Fruit fly (Drosophila melanogaster) whole organism, embryonic: ENCODE results near the gene CG18596.

Experiments used
- Atf6 ChIP-seq: fragments of 200-800 bp; sonication (Bioruptor generic); IDR thresholded peaks from 2 replicates; pipeline ENCODE4 v1.3.6; 2022; ENCODE audit warnings: missing biosample characterization, missing genetic modification characterization
- B-H1 ChIP-seq: fragments of 200-800 bp; sonication (Bioruptor generic); IDR thresholded peaks from 3 replicates; pipeline ENCODE4 v1.3.6; 2022; ENCODE audit warnings: missing biosample characterization, missing genetic modification characterization
- CG1024 ChIP-seq: fragments of 200-800 bp; sonication (Bioruptor generic); IDR thresholded peaks from 2 replicates; pipeline ENCODE4 v1.3.6; 2022; ENCODE audit warnings: missing biosample characterization, missing genetic modification characterization
- CG11560 ChIP-seq: fragments of 200-800 bp; sonication (Bioruptor generic); IDR thresholded peaks from 3 replicates; pipeline ENCODE4 v1.3.6; 2022; ENCODE audit warnings: missing biosample characterization, missing genetic modification characterization
- CG11695 ChIP-seq: fragments of 200-800 bp; sonication (Bioruptor generic); IDR thresholded peaks from 3 replicates; pipeline ENCODE4 v1.3.6; 2022; ENCODE audit warnings: missing biosample characterization, missing genetic modification characterization
- CG12659 ChIP-seq: fragments of 200-800 bp; sonication (Bioruptor generic); optimal IDR thresholded peaks from 3 replicates; lab custom pipeline; 2017; ENCODE audit warnings: mild to moderate bottlenecking, missing biosample characterization, missing genetic modification reagents, missing genetic modification characterization
- CG17328 ChIP-seq: fragments of 200-800 bp; sonication (Bioruptor generic); IDR thresholded peaks from 2 replicates; pipeline ENCODE4 v1.3.6; 2022; ENCODE audit warnings: missing biosample characterization, missing genetic modification characterization
- CG31388 ChIP-seq: fragments of 200-800 bp; sonication (Bioruptor generic); optimal IDR thresholded peaks from 2 replicates; lab custom pipeline; 2016; ENCODE audit warnings: missing biosample characterization, missing genetic modification characterization
- CG32767 ChIP-seq: fragments of 200-800 bp; sonication (Bioruptor generic); IDR thresholded peaks from 2 replicates; pipeline ENCODE4 v1.3.6; 2022; ENCODE audit warnings: missing biosample characterization, missing genetic modification characterization
- CG3838 ChIP-seq: fragments of 200-800 bp; sonication (Bioruptor generic); optimal IDR thresholded peaks from 3 replicates; lab custom pipeline; 2016; ENCODE audit warnings: missing biosample characterization, missing genetic modification characterization
- CG6272 ChIP-seq: fragments of 200-800 bp; sonication (Bioruptor generic); IDR thresholded peaks from 2 replicates; pipeline ENCODE4 v1.3.6; 2022; ENCODE audit warnings: missing biosample characterization, missing genetic modification characterization
- CG6654 ChIP-seq: fragments of 200-800 bp; sonication (Bioruptor generic); optimal IDR thresholded peaks from 2 replicates; lab custom pipeline; 2017; ENCODE audit warnings: missing biosample characterization, mild to moderate bottlenecking, missing genetic modification characterization
- CG7372 ChIP-seq: fragments of 200-800 bp; sonication (Bioruptor generic); IDR thresholded peaks from 2 replicates; pipeline ENCODE4 v1.3.6; 2022; ENCODE audit warnings: missing biosample characterization, missing genetic modification characterization
- CG7928 ChIP-seq: fragments of 200-800 bp; sonication (Bioruptor generic); optimal IDR thresholded peaks from 2 replicates; lab custom pipeline; 2017; ENCODE audit warnings: missing biosample characterization, mild to moderate bottlenecking, missing genetic modification characterization
- CG9727 ChIP-seq: fragments of 200-800 bp; sonication (Bioruptor generic); optimal IDR thresholded peaks from 3 replicates; lab custom pipeline; 2017; ENCODE audit warnings: missing biosample characterization, mild to moderate bottlenecking, missing genetic modification characterization
- Dfd ChIP-seq, 2 experiments: fragments of >200 bp; optimal IDR thresholded peaks; 2 replicates each; lab custom pipeline; 2017; ENCODE audit warnings: missing biosample characterization in 2 of 2, missing genetic modification characterization in 2 of 2
- Dref ChIP-seq: fragments of 200-800 bp; sonication (Bioruptor generic); IDR thresholded peaks from 2 replicates; pipeline ENCODE4 v1.3.6; 2022; ENCODE audit warnings: missing biosample characterization, missing genetic modification characterization
- Ets65A ChIP-seq: fragments of 200-800 bp; sonication (Bioruptor generic); peaks from one replicate; lab custom pipeline; 2016; ENCODE audit warnings: missing biosample characterization, missing genetic modification characterization
- Fer3 ChIP-seq: fragments of 200-800 bp; sonication (Bioruptor generic); optimal IDR thresholded peaks from 2 replicates; lab custom pipeline; 2018; ENCODE audit warnings: missing biosample characterization, mild to moderate bottlenecking, missing genetic modification characterization, moderate library complexity
- Hr78 ChIP-seq, 2 experiments: fragments of 200-800 bp in 1 of 2; fragments of >200 bp in 1 of 2; sonication (Bioruptor generic) in 1 of 2; optimal IDR thresholded peaks; 2 replicates each; lab custom pipeline; 2017 to 2019; ENCODE audit warnings: missing biosample characterization in 2 of 2, missing genetic modification characterization in 2 of 2, mild to moderate bottlenecking in 1 of 2, moderate library complexity in 1 of 2
- Kr ChIP-seq: fragments of 200-800 bp; sonication (Bioruptor generic); optimal IDR thresholded peaks from 2 replicates; lab custom pipeline; 2017; ENCODE audit warnings: missing biosample characterization, mild to moderate bottlenecking, missing genetic modification characterization
- Lim3 ChIP-seq: fragments of 200-800 bp; sonication (Bioruptor generic); IDR thresholded peaks from 2 replicates; pipeline ENCODE4 v1.3.6; 2022; ENCODE audit warnings: missing biosample characterization, missing genetic modification characterization
- Mad ChIP-seq: fragments of 200-800 bp; sonication (Bioruptor generic); optimal IDR thresholded peaks from 2 replicates; lab custom pipeline; 2016; ENCODE audit warnings: missing biosample characterization, missing genetic modification characterization
- Mrtf ChIP-seq: fragments of 200-800 bp; sonication (Bioruptor generic); IDR thresholded peaks from 3 replicates; pipeline ENCODE4 v1.3.6; 2022; ENCODE audit warnings: missing biosample characterization, missing genetic modification characterization
- Side ChIP-seq: fragments of 200-800 bp; sonication (Bioruptor generic); optimal IDR thresholded peaks from 2 replicates; lab custom pipeline; 2016; ENCODE audit warnings: missing biosample characterization, missing genetic modification characterization
- Sry-δ ChIP-seq: fragments of 200-800 bp; sonication (Bioruptor generic); optimal IDR thresholded peaks from 2 replicates; lab custom pipeline; 2016; ENCODE audit warnings: missing biosample characterization, missing genetic modification characterization
- Xrp1 ChIP-seq: fragments of 200-800 bp; sonication (Bioruptor generic); IDR thresholded peaks from 2 replicates; pipeline ENCODE4 v1.3.6; 2022; ENCODE audit warnings: missing biosample characterization, missing genetic modification characterization
- cad ChIP-seq: fragments of >200 bp; optimal IDR thresholded peaks from 2 replicates; lab custom pipeline; 2017; ENCODE audit warnings: missing biosample characterization, missing genetic modification characterization
- caup ChIP-seq: fragments of 200-800 bp; sonication (Bioruptor generic); optimal IDR thresholded peaks from 3 replicates; lab custom pipeline; 2017; ENCODE audit warnings: missing biosample characterization, mild to moderate bottlenecking, missing genetic modification characterization, moderate library complexity; ENCODE audit not compliant: severe bottlenecking
- croc ChIP-seq: fragments of 200-800 bp; sonication (Bioruptor generic); conservative IDR thresholded peaks from 3 replicates; pipeline ENCODE4 v1.3.6; 2022; ENCODE audit warnings: missing biosample characterization, missing genetic modification characterization
- crp ChIP-seq, 2 experiments: fragments of 200-800 bp; sonication (Bioruptor generic); optimal IDR thresholded peaks; 2 replicates in 1 of 2; 3 replicates in 1 of 2; lab custom pipeline; 2017; ENCODE audit warnings: missing biosample characterization in 2 of 2, missing genetic modification characterization in 2 of 2, mild to moderate bottlenecking in 1 of 2, moderate library complexity in 1 of 2
- dimm ChIP-seq: fragments of 200-800 bp; sonication (Bioruptor generic); IDR thresholded peaks from 2 replicates; pipeline ENCODE4 v1.3.6; 2022; ENCODE audit warnings: missing biosample characterization, missing genetic modification characterization
- dm ChIP-seq: fragments of 200-800 bp; sonication (Bioruptor generic); optimal IDR thresholded peaks from 3 replicates; lab custom pipeline; 2016; ENCODE audit warnings: missing biosample characterization, missing genetic modification characterization
- eve ChIP-seq, 2 experiments: fragments of >200 bp; optimal IDR thresholded peaks; 2 replicates each; lab custom pipeline; 2017; ENCODE audit warnings: missing biosample characterization in 2 of 2, missing genetic modification characterization in 2 of 2
- fd64A ChIP-seq: fragments of 200-800 bp; sonication (Bioruptor generic); optimal IDR thresholded peaks from 3 replicates; lab custom pipeline; 2018; ENCODE audit warnings: missing biosample characterization, mild to moderate bottlenecking, missing genetic modification characterization
- gce ChIP-seq: fragments of 200-800 bp; sonication (Bioruptor generic); IDR thresholded peaks from 3 replicates; pipeline ENCODE4 v1.3.6; 2022; ENCODE audit warnings: missing biosample characterization, missing genetic modification characterization
- gcm ChIP-seq: fragments of 200-800 bp; sonication (Bioruptor generic); optimal IDR thresholded peaks from 2 replicates; lab custom pipeline; 2019; ENCODE audit warnings: missing biosample characterization, mild to moderate bottlenecking, missing genetic modification characterization, moderate library complexity
- gro ChIP-seq: fragments of 200-800 bp; sonication (Bioruptor generic); optimal IDR thresholded peaks from 2 replicates; lab custom pipeline; 2016; ENCODE audit warnings: missing biosample characterization, missing genetic modification characterization
- hb ChIP-seq: fragments of 200-800 bp; sonication (Bioruptor generic); IDR thresholded peaks from 3 replicates; pipeline ENCODE4 v1.3.6; 2022; ENCODE audit warnings: missing biosample characterization, missing genetic modification characterization; ENCODE audit not compliant: partially characterized antibody
- ind ChIP-seq: fragments of 200-800 bp; sonication (Bioruptor generic); optimal IDR thresholded peaks from 3 replicates; lab custom pipeline; 2016; ENCODE audit warnings: missing biosample characterization, missing genetic modification characterization
- pzg ChIP-seq: fragments of 200-800 bp; sonication (Bioruptor generic); optimal IDR thresholded peaks from 3 replicates; lab custom pipeline; 2018; ENCODE audit warnings: missing biosample characterization, mild to moderate bottlenecking, missing genetic modification characterization, moderate library complexity
- trh ChIP-seq: fragments of 200-800 bp; sonication (Bioruptor generic); optimal IDR thresholded peaks from 2 replicates; lab custom pipeline; 2016; ENCODE audit warnings: missing biosample characterization, missing genetic modification characterization
- vvl ChIP-seq: fragments of 200-800 bp; sonication (Bioruptor generic); IDR thresholded peaks from 2 replicates; pipeline ENCODE4 v1.3.6; 2022; ENCODE audit warnings: missing biosample characterization, missing genetic modification characterization

The CG18596 gene

DNA sequence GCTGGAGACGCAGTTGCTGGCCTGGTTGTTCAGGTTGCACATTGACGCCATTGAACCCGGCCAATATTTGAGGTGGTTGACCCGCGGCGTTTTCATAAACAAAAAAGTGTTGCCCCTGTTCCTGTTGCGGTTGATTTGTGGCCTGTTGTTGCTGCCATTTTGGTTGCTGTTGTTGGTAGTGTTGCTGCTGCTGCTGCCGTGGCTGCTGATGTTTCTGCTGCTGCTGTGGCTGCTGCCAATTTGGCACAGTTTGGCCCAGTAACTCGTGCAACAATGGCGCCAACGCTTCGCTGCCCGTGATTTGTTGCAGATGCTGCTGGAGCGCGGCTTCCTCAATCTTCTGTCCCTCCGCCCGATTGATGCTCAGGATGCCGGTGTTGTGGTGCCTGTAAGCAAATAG is 34.1 kb upstream of the CG18596 start:
- TF ChIP-seq Dfd (GFP tag; optimal IDR thresholded peaks at IDR 0.05; lab: Kevin White, UChicago): peak in 1 of 2 experiments; percentile 52
- no peak for TF ChIP-seq CG9727 (GFP tag; lab: Kevin White, UChicago)

DNA sequence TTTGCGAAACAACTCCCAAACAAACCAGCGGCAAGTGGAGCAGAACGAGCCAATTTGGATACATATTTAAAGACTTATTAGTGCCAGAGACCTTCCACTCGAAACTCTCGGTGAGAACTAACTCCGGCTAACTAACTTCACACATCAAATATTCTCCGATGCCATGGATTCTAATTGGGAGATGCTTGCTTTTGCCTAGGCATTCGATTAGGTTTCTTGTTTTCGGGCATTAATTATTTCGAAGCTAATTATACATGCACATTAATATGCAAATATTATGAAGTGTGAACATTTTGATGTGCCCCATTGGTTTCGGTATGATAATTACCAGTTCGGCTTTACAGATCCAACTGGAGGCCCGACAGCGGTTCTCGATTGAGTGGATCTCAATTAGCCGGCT is 33.6 kb upstream of the CG18596 start, which contains the start of gene CG5386:
Gene CG5386, minus strand, starts transcription at position 101 of the 400 bp plus-strand sequence.
- TF ChIP-seq Atf6 (GFP tag; lab: Robert Waterston, UW) (no peak), CG17328 (no peak), Mad (GFP tag; lab: Kevin White, UChicago) (no peak), ind (GFP tag; lab: Kevin White, UChicago) (no peak), CG1024 (GFP tag; lab: Robert Waterston, UW) (no peak), gce (GFP tag; lab: Robert Waterston, UW) (no peak), CG11695 (GFP tag; lab: Robert Waterston, UW) (no peak), CG7928 (GFP tag; lab: Kevin White, UChicago) (no peak), fd64A (GFP tag; lab: Kevin White, UChicago) (no peak), CG7372 (GFP tag; lab: Robert Waterston, UW) (no peak), Dref (GFP tag; lab: Robert Waterston, UW) (no peak), dm (no peak), Lim3 (GFP tag; lab: Robert Waterston, UW) (no peak)

DNA sequence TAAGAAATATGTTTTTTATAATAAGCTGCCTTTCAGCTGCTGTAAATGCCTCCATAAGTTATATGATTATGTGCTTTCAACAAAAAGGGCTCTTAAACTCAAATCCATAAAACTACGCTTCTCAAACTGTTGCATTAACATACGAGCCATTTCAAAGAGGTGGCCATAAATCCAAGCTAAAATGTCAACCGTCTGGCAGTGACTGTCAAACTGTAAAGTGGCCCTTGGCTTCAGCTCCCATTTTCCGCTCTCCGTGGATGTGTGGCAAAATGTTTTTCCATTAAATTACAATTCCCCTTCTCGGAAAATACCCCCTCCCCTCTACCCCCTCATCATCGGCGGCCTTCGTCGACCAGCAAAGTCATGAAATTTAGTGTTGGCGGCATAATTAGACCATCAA is 33.0 kb upstream of the CG18596 start:
- TF ChIP-seq cad (GFP tag; lab: Kevin White, UChicago) (peak; percentile 59), Ets65A (GFP tag; lab: Kevin White, UChicago) (peak; percentile 33), CG6654 (GFP tag; lab: Kevin White, UChicago) (peak; percentile 88), B-H1 (GFP tag; lab: Robert Waterston, UW) (no peak), CG32767 (GFP tag; lab: Robert Waterston, UW) (no peak), eve (GFP tag; optimal IDR thresholded peaks at IDR 0.05; lab: Kevin White, UChicago) (no peak), Xrp1 (no peak), Mrtf (GFP tag; lab: Robert Waterston, UW) (no peak), gro (GFP tag; lab: Kevin White, UChicago) (no peak)

DNA sequence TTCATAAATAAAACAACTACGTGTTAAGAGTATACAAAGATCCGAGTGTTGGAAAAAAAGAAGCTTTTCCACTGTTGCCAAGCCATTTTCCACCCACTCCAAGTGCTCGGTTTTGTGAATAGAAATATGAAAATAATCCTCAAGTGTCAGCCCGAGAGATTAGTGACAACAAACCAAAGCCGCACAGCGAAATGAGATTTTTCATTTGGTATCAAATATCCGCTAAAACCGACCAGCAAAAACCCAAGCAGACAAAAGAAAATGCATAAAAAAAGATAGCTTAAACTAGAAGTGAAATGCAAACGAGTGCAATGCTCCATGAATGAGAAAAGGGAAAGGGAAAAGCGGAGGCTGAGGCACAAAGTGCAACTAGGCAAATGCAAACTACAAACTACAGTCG is 24.3 kb upstream of the CG18596 start, which contains the start of gene rdhB:
Gene rdhB, plus strand, starts transcription at position 301 of the 400 bp plus-strand sequence.
- TF ChIP-seq CG12659 (GFP tag; lab: Kevin White, UChicago) (no peak), trh (GFP tag; lab: Kevin White, UChicago) (no peak), Fer3 (no peak), Side (GFP tag; lab: Kevin White, UChicago) (no peak)

DNA sequence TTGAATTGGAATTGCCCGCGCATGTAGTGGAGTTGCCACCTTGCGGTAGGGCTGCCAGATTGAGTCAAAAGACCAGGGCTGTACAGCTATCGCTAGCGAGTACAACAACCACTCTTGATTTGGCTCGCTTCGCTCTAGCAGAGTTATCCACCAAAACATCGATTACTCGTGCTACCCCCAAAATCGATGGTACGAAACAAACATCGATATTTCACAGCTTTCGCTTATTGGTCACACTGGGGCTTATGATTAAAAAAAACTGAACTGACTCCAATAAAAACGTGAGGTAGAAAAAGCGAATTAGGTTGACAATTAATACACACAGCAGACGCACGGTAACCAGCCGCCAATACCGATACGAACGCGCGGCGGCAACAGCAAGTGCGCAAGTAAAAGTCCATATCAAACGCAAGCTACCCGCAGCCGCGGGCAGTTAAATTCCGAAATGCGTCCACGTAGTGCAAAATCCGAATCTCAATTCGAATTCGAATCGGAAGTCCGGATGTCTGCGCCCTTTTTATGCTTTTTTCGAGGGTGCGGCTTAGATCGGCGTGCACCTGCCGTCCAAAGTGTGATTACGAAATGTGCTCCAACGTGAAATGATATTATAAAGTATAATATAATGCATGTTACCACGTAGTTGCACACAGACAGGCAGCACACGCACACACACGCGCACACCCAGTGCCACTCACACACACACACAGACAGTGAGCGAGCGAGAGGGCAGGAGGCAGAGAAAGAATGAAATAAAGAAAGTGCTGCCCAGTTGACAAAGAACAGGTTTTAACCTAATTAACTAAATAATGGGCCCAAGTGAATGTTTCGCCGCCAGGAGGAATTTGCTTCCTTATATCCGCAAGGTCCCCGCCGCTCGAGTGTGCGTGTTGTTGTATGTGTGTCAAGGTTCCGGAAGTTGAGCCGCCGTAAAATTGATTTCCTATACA is 19.0 kb upstream of the CG18596 start, which contains the start of gene Sar1:
Gene Sar1, plus strand, starts transcription at position 222 of the 947 bp plus-strand sequence.
- TF ChIP-seq CG3838 (GFP tag; lab: Kevin White, UChicago): no peak
- peak; percentile 92 for TF ChIP-seq Sry-δ (GFP tag; lab: Kevin White, UChicago)
- TF ChIP-seq pzg (GFP tag; lab: Kevin White, UChicago): peak; percentile 100
- TF ChIP-seq Hr78 (GFP tag; optimal IDR thresholded peaks at IDR 0.05; lab: Kevin White, UChicago): no peak
- peak; percentile 72 for TF ChIP-seq vvl (GFP tag; lab: Robert Waterston, UW)
- TF ChIP-seq croc (GFP tag; lab: Robert Waterston, UW): no peak
- TF ChIP-seq hb: peak; percentile 85
- TF ChIP-seq Kr: no peak
- TF ChIP-seq dimm: no peak
- peak; percentile 33 for TF ChIP-seq gcm (GFP tag; lab: Kevin White, UChicago)
- no peak for TF ChIP-seq CG31388 (GFP tag; lab: Kevin White, UChicago)
- TF ChIP-seq caup (GFP tag; lab: Kevin White, UChicago): peak; percentile 22
- TF ChIP-seq Mad (GFP tag; lab: Kevin White, UChicago): peak; percentile 63
- 0 out of 2 replicates have a peak, but pooled peaks have one; percentile 19 for TF ChIP-seq CG6272 (GFP tag; lab: Robert Waterston, UW)
- TF ChIP-seq CG11560: peak; percentile 89
- TF ChIP-seq crp (GFP tag; optimal IDR thresholded peaks at IDR 0.05; lab: Kevin White, UChicago): peak in 1 of 2 experiments; percentile 26
- no peak for TF ChIP-seq Fer3
